Fruit fly (Drosophila melanogaster) whole organism, embryonic: ENCODE measurements around the gene CG31495.

Experiments
- C15 ChIP-seq: fragments of 200-800 bp; sonication (Bioruptor generic); IDR thresholded peaks from 3 replicates; pipeline ENCODE4 v1.3.6; 2022; ENCODE audit warnings: missing biosample characterization, missing genetic modification characterization
- CG1024 ChIP-seq: fragments of 200-800 bp; sonication (Bioruptor generic); IDR thresholded peaks from 2 replicates; pipeline ENCODE4 v1.3.6; 2022; ENCODE audit warnings: missing biosample characterization, missing genetic modification characterization
- CG10274 ChIP-seq: fragments of 200-800 bp; sonication (Bioruptor generic); optimal IDR thresholded peaks from 3 replicates; lab custom pipeline; 2017; ENCODE audit warnings: missing biosample characterization, mild to moderate bottlenecking, missing genetic modification characterization
- CG11093 ChIP-seq: fragments of 200-800 bp; sonication (Bioruptor generic); IDR thresholded peaks from 3 replicates; pipeline ENCODE4 v1.3.6; 2022; ENCODE audit warnings: missing biosample characterization, missing genetic modification characterization
- CG12942 ChIP-seq: fragments of 200-800 bp; sonication (Bioruptor generic); optimal IDR thresholded peaks from 3 replicates; lab custom pipeline; 2016; ENCODE audit warnings: missing biosample characterization, missing genetic modification characterization
- CG13287 ChIP-seq: fragments of 200-800 bp; sonication (Bioruptor generic); IDR thresholded peaks from 2 replicates; pipeline ENCODE4 v1.3.6; 2022; ENCODE audit warnings: missing biosample characterization, missing genetic modification characterization; ENCODE audit not compliant: partially characterized antibody
- CG13424 ChIP-seq: fragments of 200-800 bp; sonication (Bioruptor generic); optimal IDR thresholded peaks from 2 replicates; lab custom pipeline; 2019; ENCODE audit warnings: missing biosample characterization, mild to moderate bottlenecking, missing genetic modification characterization, moderate library complexity
- CG14667 ChIP-seq: fragments of 200-800 bp; sonication (Bioruptor generic); IDR thresholded peaks from 2 replicates; pipeline ENCODE4 v1.3.6; 2022; ENCODE audit warnings: missing biosample characterization, missing genetic modification characterization
- CG14710 ChIP-seq: fragments of 200-800 bp; sonication (Bioruptor generic); optimal IDR thresholded peaks from 3 replicates; lab custom pipeline; 2019; ENCODE audit warnings: missing biosample characterization, mild to moderate bottlenecking, missing genetic modification characterization, moderate library complexity
- CG1647 ChIP-seq: fragments of 200-800 bp; sonication (Bioruptor generic); optimal IDR thresholded peaks from 3 replicates; lab custom pipeline; 2016; ENCODE audit warnings: missing biosample characterization, missing genetic modification characterization
- CG2199 ChIP-seq: fragments of 200-800 bp; sonication (Bioruptor generic); IDR thresholded peaks from 3 replicates; pipeline ENCODE4 v1.3.6; 2022; ENCODE audit warnings: missing biosample characterization, missing genetic modification characterization
- CG2678 ChIP-seq: fragments of 200-800 bp; sonication (Bioruptor generic); optimal IDR thresholded peaks from 3 replicates; lab custom pipeline; 2019; ENCODE audit warnings: missing biosample characterization, mild to moderate bottlenecking, missing genetic modification characterization, moderate library complexity
- CG3838 ChIP-seq: fragments of 200-800 bp; sonication (Bioruptor generic); optimal IDR thresholded peaks from 3 replicates; lab custom pipeline; 2016; ENCODE audit warnings: missing biosample characterization, missing genetic modification characterization
- CG4282 ChIP-seq: fragments of 200-800 bp; sonication (Bioruptor generic); optimal IDR thresholded peaks from 2 replicates; lab custom pipeline; 2016; ENCODE audit warnings: missing biosample characterization, missing genetic modification characterization
- CG4424 ChIP-seq: fragments of 200-800 bp; sonication (Bioruptor generic); optimal IDR thresholded peaks from 3 replicates; lab custom pipeline; 2016; ENCODE audit warnings: missing biosample characterization, missing genetic modification characterization
- CG4707 ChIP-seq: fragments of 200-800 bp; sonication (Bioruptor generic); optimal IDR thresholded peaks from 2 replicates; lab custom pipeline; 2018; ENCODE audit warnings: missing biosample characterization, mild to moderate bottlenecking, missing genetic modification characterization, moderate library complexity
- CG4820 ChIP-seq: fragments of 200-800 bp; sonication (Bioruptor generic); optimal IDR thresholded peaks from 3 replicates; lab custom pipeline; 2016; ENCODE audit warnings: missing biosample characterization, missing genetic modification characterization
- CG6683 ChIP-seq: fragments of 200-800 bp; sonication (Bioruptor generic); optimal IDR thresholded peaks from 2 replicates; lab custom pipeline; 2017; ENCODE audit warnings: missing biosample characterization, mild to moderate bottlenecking, missing genetic modification characterization, missing genetic modification reagents
- CG6813 ChIP-seq: fragments of 200-800 bp; sonication (Bioruptor generic); optimal IDR thresholded peaks from 2 replicates; lab custom pipeline; 2017; ENCODE audit warnings: missing biosample characterization, missing genetic modification characterization, mild to moderate bottlenecking, moderate library complexity, missing genetic modification reagents
- CG7271 ChIP-seq: fragments of 200-800 bp; sonication (Bioruptor generic); optimal IDR thresholded peaks from 2 replicates; lab custom pipeline; 2018; ENCODE audit warnings: missing biosample characterization, mild to moderate bottlenecking, missing genetic modification characterization, moderate library complexity
- CG7556 ChIP-seq: fragments of 200-800 bp; sonication (Bioruptor generic); optimal IDR thresholded peaks from 2 replicates; lab custom pipeline; 2017; ENCODE audit warnings: missing biosample characterization, mild to moderate bottlenecking, missing genetic modification characterization
- CG7745 ChIP-seq: fragments of 200-800 bp; sonication (Bioruptor generic); optimal IDR thresholded peaks from 2 replicates; lab custom pipeline; 2018; ENCODE audit warnings: missing biosample characterization, mild to moderate bottlenecking, missing genetic modification characterization, moderate library complexity
- D19A ChIP-seq: fragments of 200-800 bp; optimal IDR thresholded peaks from 3 replicates; lab custom pipeline; 2019; ENCODE audit warnings: missing biosample characterization, mild to moderate bottlenecking, missing genetic modification characterization, moderate library complexity
- Dp ChIP-seq: fragments of 200-800 bp; sonication (Bioruptor generic); optimal IDR thresholded peaks from 2 replicates; lab custom pipeline; 2018; ENCODE audit warnings: missing biosample characterization, mild to moderate bottlenecking, missing genetic modification characterization, moderate library complexity
- Hmr ChIP-seq: fragments of 200-800 bp; sonication (Bioruptor generic); optimal IDR thresholded peaks from 3 replicates; lab custom pipeline; 2017; ENCODE audit warnings: mild to moderate bottlenecking, missing biosample characterization, missing genetic modification reagents, missing genetic modification characterization
- Max ChIP-seq: fragments of 200-800 bp; sonication (Bioruptor generic); optimal IDR thresholded peaks from 2 replicates; lab custom pipeline; 2016; ENCODE audit warnings: missing biosample characterization, mild to moderate bottlenecking, missing genetic modification characterization
- Six4 ChIP-seq: fragments of 200-800 bp; sonication (Bioruptor generic); optimal IDR thresholded peaks from 2 replicates; lab custom pipeline; 2016; ENCODE audit warnings: missing biosample characterization, missing genetic modification characterization
- ab ChIP-seq: fragments of 200-800 bp; sonication (Bioruptor generic); optimal IDR thresholded peaks from 2 replicates; lab custom pipeline; 2016; ENCODE audit warnings: missing biosample characterization, missing genetic modification characterization
- ac ChIP-seq: fragments of 200-800 bp; sonication (Bioruptor generic); optimal IDR thresholded peaks from 3 replicates; lab custom pipeline; 2017; ENCODE audit warnings: missing biosample characterization, mild to moderate bottlenecking, missing genetic modification characterization
- ato ChIP-seq: fragments of 200-800 bp; sonication (Bioruptor generic); IDR thresholded peaks from 2 replicates; pipeline ENCODE4 v1.3.6; 2022; ENCODE audit warnings: missing biosample characterization, missing genetic modification characterization; ENCODE audit not compliant: partially characterized antibody
- bcd ChIP-seq: fragments of 200-800 bp; sonication (Bioruptor generic); optimal IDR thresholded peaks from 2 replicates; lab custom pipeline; 2017; ENCODE audit warnings: missing biosample characterization, mild to moderate bottlenecking, missing genetic modification characterization
- cas ChIP-seq: fragments of 200-800 bp; sonication (Bioruptor generic); IDR thresholded peaks from 2 replicates; pipeline ENCODE4 v1.3.6; 2022; ENCODE audit warnings: missing biosample characterization, missing genetic modification characterization
- caup ChIP-seq: fragments of 200-800 bp; sonication (Bioruptor generic); optimal IDR thresholded peaks from 3 replicates; lab custom pipeline; 2017; ENCODE audit warnings: missing biosample characterization, mild to moderate bottlenecking, missing genetic modification characterization, moderate library complexity; ENCODE audit not compliant: severe bottlenecking
- dati ChIP-seq: fragments of 200-800 bp; sonication (Bioruptor generic); IDR thresholded peaks from 2 replicates; pipeline ENCODE4 v1.3.6; 2022; ENCODE audit warnings: missing biosample characterization, missing genetic modification characterization
- en ChIP-seq: fragments of 200-800 bp; sonication (Bioruptor generic); optimal IDR thresholded peaks from 2 replicates; lab custom pipeline; 2016; ENCODE audit warnings: missing biosample characterization, missing genetic modification characterization
- ftz-f1 ChIP-seq: fragments of 200-800 bp; sonication (Bioruptor generic); optimal IDR thresholded peaks from 2 replicates; lab custom pipeline; 2016; ENCODE audit warnings: missing biosample characterization, missing genetic modification characterization
- gce ChIP-seq: fragments of 200-800 bp; sonication (Bioruptor generic); IDR thresholded peaks from 3 replicates; pipeline ENCODE4 v1.3.6; 2022; ENCODE audit warnings: missing biosample characterization, missing genetic modification characterization
- gfzf ChIP-seq: fragments of 200-800 bp; sonication (Bioruptor generic); optimal IDR thresholded peaks from 2 replicates; lab custom pipeline; 2016; ENCODE audit warnings: missing biosample characterization, mild to moderate bottlenecking, missing genetic modification characterization, moderate library complexity
- h ChIP-seq: fragments of >200 bp; optimal IDR thresholded peaks from 2 replicates; lab custom pipeline; 2017
- her ChIP-seq: fragments of 200-800 bp; sonication (Bioruptor generic); optimal IDR thresholded peaks from 2 replicates; lab custom pipeline; 2016; ENCODE audit warnings: missing biosample characterization, missing genetic modification characterization
- insv ChIP-seq, 2 experiments: fragments of 200-800 bp; sonication (Bioruptor generic); optimal IDR thresholded peaks; 3 replicates each; lab custom pipeline; 2016 to 2018; ENCODE audit warnings: missing biosample characterization in 2 of 2, missing genetic modification characterization in 2 of 2
- klu ChIP-seq: fragments of 200-800 bp; sonication (Bioruptor generic); IDR thresholded peaks from 2 replicates; pipeline ENCODE4 v1.3.6; 2022; ENCODE audit warnings: missing biosample characterization, missing genetic modification characterization
- knrl ChIP-seq: fragments of 200-800 bp; sonication (Bioruptor generic); IDR thresholded peaks from 3 replicates; pipeline ENCODE4 v1.3.6; 2022; ENCODE audit warnings: missing biosample characterization, missing genetic modification characterization; ENCODE audit not compliant: partially characterized antibody
- pros ChIP-seq: fragments of 200-800 bp; sonication (Bioruptor generic); optimal IDR thresholded peaks from 3 replicates; lab custom pipeline; 2019; ENCODE audit warnings: missing biosample characterization, mild to moderate bottlenecking, missing genetic modification characterization, moderate library complexity
- shn ChIP-seq: fragments of 200-800 bp; sonication (Bioruptor generic); optimal IDR thresholded peaks from 3 replicates; lab custom pipeline; 2016; ENCODE audit warnings: missing biosample characterization, missing genetic modification characterization
- sisA ChIP-seq: fragments of 200-800 bp; sonication (Bioruptor generic); IDR thresholded peaks from 2 replicates; pipeline ENCODE4 v1.3.6; 2022; ENCODE audit warnings: missing biosample characterization, missing genetic modification characterization
- stc ChIP-seq: fragments of 200-800 bp; sonication (Bioruptor generic); IDR thresholded peaks from 2 replicates; pipeline ENCODE4 v1.3.6; 2022; ENCODE audit warnings: missing biosample characterization, missing genetic modification characterization
- tgo ChIP-seq: fragments of 200-800 bp; sonication (Bioruptor generic); IDR thresholded peaks from 3 replicates; pipeline ENCODE4 v1.3.6; 2022; ENCODE audit warnings: missing biosample characterization, missing genetic modification characterization
- tin ChIP-seq: fragments of 200-800 bp; sonication (Bioruptor generic); optimal IDR thresholded peaks from 3 replicates; lab custom pipeline; 2016; ENCODE audit warnings: missing biosample characterization, missing genetic modification characterization
- tio ChIP-seq: fragments of 200-800 bp; sonication (Bioruptor generic); optimal IDR thresholded peaks from 2 replicates; lab custom pipeline; 2017; ENCODE audit warnings: missing biosample characterization, missing genetic modification characterization, inconsistent platforms
- vfl ChIP-seq: fragments of 200-800 bp; sonication (Bioruptor generic); optimal IDR thresholded peaks from 2 replicates; lab custom pipeline; 2016; ENCODE audit warnings: missing biosample characterization, missing genetic modification characterization

Gene CG31495

dm6 chr3R:13831596-13832119 lies 8.1 kb downstream of the CG31495 start (continued):
- TF ChIP-seq CG2678 (tag; lab: Kevin White, UChicago): no peak
- TF ChIP-seq h (lab: Kevin White, UChicago): no peak
- TF ChIP-seq CG7745 (tag; lab: Kevin White, UChicago): no peak
- peak; percentile 36 for TF ChIP-seq CG4707 (GFP tag; lab: Kevin White, UChicago)
- no peak for TF ChIP-seq ftz-f1 (GFP tag; lab: Kevin White, UChicago)
- peak; percentile 34 for TF ChIP-seq CG7556
- TF ChIP-seq CG4282 (GFP tag; lab: Kevin White, UChicago): no peak
- TF ChIP-seq sisA (GFP tag; lab: Robert Waterston, UW): 0 out of 2 replicates have a peak, but pooled peaks have one; percentile 10
- TF ChIP-seq Hmr (GFP tag; lab: Kevin White, UChicago): peak; percentile 10
- TF ChIP-seq en (GFP tag; lab: Kevin White, UChicago): no peak
- peak; percentile 8 for TF ChIP-seq D19A
- TF ChIP-seq ac (GFP tag; lab: Kevin White, UChicago): no peak
- TF ChIP-seq klu (GFP tag; lab: Robert Waterston, UW): no peak
- no peak for TF ChIP-seq CG13287 (GFP tag; lab: Robert Waterston, UW)
- no peak for TF ChIP-seq CG6813 (GFP tag; lab: Kevin White, UChicago)
- no peak for TF ChIP-seq tin (GFP tag; lab: Kevin White, UChicago)
- TF ChIP-seq dati (GFP tag; lab: Robert Waterston, UW): no peak
- TF ChIP-seq CG6683 (GFP tag; lab: Kevin White, UChicago): no peak
- no peak for TF ChIP-seq Dp (GFP tag; lab: Kevin White, UChicago)
- TF ChIP-seq CG11093: no peak
- no peak for TF ChIP-seq C15 (GFP tag; lab: Robert Waterston, UW)
- TF ChIP-seq CG14710: no peak
- TF ChIP-seq insv (GFP tag; optimal IDR thresholded peaks at IDR 0.05; lab: Kevin White, UChicago): no peak
- TF ChIP-seq CG7271: no peak
- no peak for TF ChIP-seq CG10274
- no peak for TF ChIP-seq Six4 (GFP tag; lab: Kevin White, UChicago)
- TF ChIP-seq bcd (GFP tag; lab: Kevin White, UChicago): peak; percentile 15
- no peak for TF ChIP-seq CG1024 (GFP tag; lab: Robert Waterston, UW)
- TF ChIP-seq CG4424 (GFP tag; lab: Kevin White, UChicago): no peak
- no peak for TF ChIP-seq pros (GFP tag; lab: Kevin White, UChicago)
- TF ChIP-seq CG4820 (GFP tag; lab: Kevin White, UChicago): no peak
- TF ChIP-seq CG13424: peak; percentile 70
- no peak for TF ChIP-seq her
- TF ChIP-seq CG14667 (GFP tag; lab: Robert Waterston, UW): no peak
- TF ChIP-seq tgo (GFP tag; lab: Robert Waterston, UW): peak; percentile 65; the same call in 2 of the 3 replicates
- no peak for TF ChIP-seq vfl (GFP tag; lab: Kevin White, UChicago)
- no peak for TF ChIP-seq ab (GFP tag; lab: Kevin White, UChicago)
- no peak for TF ChIP-seq CG2199
- TF ChIP-seq gce (GFP tag; lab: Robert Waterston, UW): peak; percentile 58; the same call in 1 of the 3 replicates
- 0 out of 3 replicates have a peak, but pooled peaks have one; percentile 34 for TF ChIP-seq knrl (GFP tag; lab: Robert Waterston, UW)
- no peak for TF ChIP-seq caup (GFP tag; lab: Kevin White, UChicago)
- TF ChIP-seq stc (GFP tag; lab: Robert Waterston, UW): no peak; the same call in 1 of the 2 replicates
- TF ChIP-seq CG3838 (GFP tag; lab: Kevin White, UChicago): no peak
- no peak for TF ChIP-seq ato (GFP tag; lab: Robert Waterston, UW)
- TF ChIP-seq gfzf (GFP tag; lab: Kevin White, UChicago): no peak
- no peak for TF ChIP-seq CG1647 (GFP tag; lab: Kevin White, UChicago)
- TF ChIP-seq CG12942 (GFP tag; lab: Kevin White, UChicago): no peak
- TF ChIP-seq cas: no peak
- TF ChIP-seq tio (GFP tag; lab: Kevin White, UChicago): no peak
- no peak for TF ChIP-seq shn (GFP tag; lab: Kevin White, UChicago)
- no peak for TF ChIP-seq Max (GFP tag; lab: Kevin White, UChicago)
